5 fruit fly cellular contexts compared by ENCODE assay signal in genomic region chr2L:7573547-7573870, dm6.
TF ChIP-seq lines count a peak whose summit lies in the region.

No protein-coding gene starts in this region.

- TF ChIP-seq CTCF in whole organism, embryonic (GFP tag; optimal IDR thresholded peaks at IDR 0.05; lab: Kevin White, UChicago) = no peak

TF ChIP-seq in whole organism, adult, 20 proteins besides CTCF, POLR2A, EP300 and RAD21:
- TF ChIP-seq CG11617 (GFP tag; optimal IDR thresholded peaks at IDR 0.05; lab: Kevin White, UChicago) = no peak
- TF ChIP-seq CG7101 (tag; optimal IDR thresholded peaks at IDR 0.05; lab: Kevin White, UChicago) = no peak
- TF ChIP-seq tj (GFP tag; optimal IDR thresholded peaks at IDR 0.05; lab: Kevin White, UChicago) = peak; percentile 3
- TF ChIP-seq Mnt (GFP tag; optimal IDR thresholded peaks at IDR 0.05; lab: Kevin White, UChicago) = no peak

TF ChIP-seq in whole organism, embryonic, 481 proteins besides CTCF, POLR2A, EP300 and RAD21 (continues in another document):
- TF ChIP-seq CG4282 (GFP tag; optimal IDR thresholded peaks at IDR 0.05; lab: Kevin White, UChicago) (no peak), Spps (tag; optimal IDR thresholded peaks at IDR 0.05; lab: Kevin White, UChicago) (no peak), crol (GFP tag; IDR thresholded peaks at IDR 0.05; lab: Robert Waterston, UW) (peak; percentile 64), CG13775 (GFP tag; optimal IDR thresholded peaks at IDR 0.05; lab: Kevin White, UChicago) (no peak), CG33557 (GFP tag; optimal IDR thresholded peaks at IDR 0.05; lab: Kevin White, UChicago) (no peak), ac (GFP tag; optimal IDR thresholded peaks at IDR 0.05; lab: Kevin White, UChicago) (no peak), kni (GFP tag; optimal IDR thresholded peaks at IDR 0.05; lab: Kevin White, UChicago) (no peak), CG1792 (GFP tag; optimal IDR thresholded peaks at IDR 0.05; lab: Kevin White, UChicago) (no peak), sd (tag; optimal IDR thresholded peaks at IDR 0.05; lab: Kevin White, UChicago) (peak; percentile 41), CG5953 (GFP tag; IDR thresholded peaks at IDR 0.05; lab: Robert Waterston, UW) (no peak), usp (GFP tag; optimal IDR thresholded peaks at IDR 0.05; lab: Kevin White, UChicago) (no peak), stwl (tag; optimal IDR thresholded peaks at IDR 0.05; lab: Kevin White, UChicago) (no peak), Ssrp (tag; optimal IDR thresholded peaks at IDR 0.05; lab: Kevin White, UChicago) (no peak), kay (GFP tag; optimal IDR thresholded peaks at IDR 0.05; lab: Kevin White, UChicago) (no peak), CG9932 (GFP tag; IDR thresholded peaks at IDR 0.05; lab: Robert Waterston, UW) (no peak), CG4820 (GFP tag; optimal IDR thresholded peaks at IDR 0.05; lab: Kevin White, UChicago) (no peak), Blimp-1 (GFP tag; optimal IDR thresholded peaks at IDR 0.05; lab: Kevin White, UChicago) (peak; percentile 68), CG4617 (GFP tag; optimal IDR thresholded peaks at IDR 0.05; lab: Kevin White, UChicago; ENCODE audit: borderline replicate concordance) (no peak), gsb-n (tag; optimal IDR thresholded peaks at IDR 0.05; lab: Kevin White, UChicago) (no peak), CG7963 (GFP tag; IDR thresholded peaks at IDR 0.05; lab: Robert Waterston, UW; ENCODE audit: partially characterized antibody) (no peak), CG6272 (GFP tag; IDR thresholded peaks at IDR 0.05; lab: Robert Waterston, UW) (no peak), Rx (GFP tag; IDR thresholded peaks at IDR 0.05; lab: Robert Waterston, UW) (no peak), CG5245 (GFP tag; optimal IDR thresholded peaks at IDR 0.05; lab: Kevin White, UChicago) (no peak)

TF ChIP-seq in whole organism, prepupa, 60 proteins besides CTCF, POLR2A, EP300 and RAD21:
- TF ChIP-seq Eip75B (GFP tag; optimal IDR thresholded peaks at IDR 0.05; lab: Kevin White, UChicago) (peak; percentile 20), dsx (GFP tag; optimal IDR thresholded peaks at IDR 0.05; lab: Kevin White, UChicago; ENCODE audit: poor library complexity, severe bottlenecking) (peak; percentile 43), topi (GFP tag; optimal IDR thresholded peaks at IDR 0.05; lab: Kevin White, UChicago) (no peak), dac (GFP tag; optimal IDR thresholded peaks at IDR 0.05; lab: Kevin White, UChicago) (no peak), svp (GFP tag; lab: Kevin White, UChicago) (peak; percentile 92), Blimp-1 (GFP tag; optimal IDR thresholded peaks at IDR 0.05; lab: Kevin White, UChicago) (peak; percentile 93), CG6792 (GFP tag; optimal IDR thresholded peaks at IDR 0.05; lab: Kevin White, UChicago) (no peak), Sox102F (GFP tag; optimal IDR thresholded peaks at IDR 0.05; lab: Kevin White, UChicago) (no peak), ss (GFP tag; optimal IDR thresholded peaks at IDR 0.05; lab: Kevin White, UChicago) (peak; percentile 11 to 35), Ets96B (tag; optimal IDR thresholded peaks at IDR 0.05; lab: Kevin White, UChicago) (no peak), spab (GFP tag; optimal IDR thresholded peaks at IDR 0.05; lab: Kevin White, UChicago) (no peak), CG6163 (GFP tag; IDR thresholded peaks at IDR 0.05; lab: Robert Waterston, UW) (no peak; the same call in 2 of the 3 replicates), CG1621 (tag; optimal IDR thresholded peaks at IDR 0.05; lab: Kevin White, UChicago) (peak; percentile 70), CG9139 (GFP tag; optimal IDR thresholded peaks at IDR 0.05; lab: Kevin White, UChicago) (peak; percentile 27), CG6808 (GFP tag; optimal IDR thresholded peaks at IDR 0.05; lab: Kevin White, UChicago) (peak; percentile 50), CG8319 (GFP tag; optimal IDR thresholded peaks at IDR 0.05; lab: Kevin White, UChicago) (no peak), CG3919 (GFP tag; optimal IDR thresholded peaks at IDR 0.05; lab: Kevin White, UChicago) (no peak), CG6854 (GFP tag; optimal IDR thresholded peaks at IDR 0.05; lab: Kevin White, UChicago) (peak; percentile 83)
TF ChIP-seq in whole organism, prepupa: peak in this region for 9.

TF ChIP-seq in whole organism, pupa, 21 proteins besides CTCF, POLR2A, EP300 and RAD21:
- TF ChIP-seq CG13204 (GFP tag; optimal IDR thresholded peaks at IDR 0.05; lab: Kevin White, UChicago) (no peak), CG4496 (GFP tag; IDR thresholded peaks at IDR 0.05; lab: Robert Waterston, UW) (no peak), Ets98B (GFP tag; IDR thresholded peaks at IDR 0.05; lab: Robert Waterston, UW) (no peak), CG17806 (tag; optimal IDR thresholded peaks at IDR 0.05; lab: Kevin White, UChicago) (no peak), Pif1A (GFP tag; optimal IDR thresholded peaks at IDR 0.05; lab: Kevin White, UChicago) (no peak), CG32121 (GFP tag; IDR thresholded peaks at IDR 0.05; lab: Robert Waterston, UW) (no peak), fd96Ca (GFP tag; IDR thresholded peaks at IDR 0.05; lab: Robert Waterston, UW) (no peak), Pif1B (GFP tag; optimal IDR thresholded peaks at IDR 0.05; lab: Kevin White, UChicago) (no peak), gl (tag; optimal IDR thresholded peaks at IDR 0.05; lab: Kevin White, UChicago) (peak; percentile 50), CG8301 (tag; optimal IDR thresholded peaks at IDR 0.05; lab: Kevin White, UChicago) (no peak), CG10348 (GFP tag; IDR thresholded peaks at IDR 0.05; lab: Robert Waterston, UW) (no peak), Snoo (tag; optimal IDR thresholded peaks at IDR 0.05; lab: Kevin White, UChicago) (peak; percentile 73), CG34367 (tag; optimal IDR thresholded peaks at IDR 0.05; lab: Kevin White, UChicago) (no peak), CG9948 (tag; optimal IDR thresholded peaks at IDR 0.05; lab: Kevin White, UChicago) (no peak), CG12605 (GFP tag; IDR thresholded peaks at IDR 0.05; lab: Robert Waterston, UW) (no peak), CG14655 (GFP tag; optimal IDR thresholded peaks at IDR 0.05; lab: Kevin White, UChicago) (no peak), D1 (tag; optimal IDR thresholded peaks at IDR 0.05; lab: Kevin White, UChicago) (no peak), CG8159 (tag; optimal IDR thresholded peaks at IDR 0.05; lab: Kevin White, UChicago) (no peak), rn (GFP tag; IDR thresholded peaks at IDR 0.05; lab: Robert Waterston, UW) (no peak), EcR (GFP tag; optimal IDR thresholded peaks at IDR 0.05; lab: Kevin White, UChicago) (peak; percentile 95), CG15710 (tag; optimal IDR thresholded peaks at IDR 0.05; lab: Kevin White, UChicago) (no peak)

TF ChIP-seq in whole organism, wandering third instar larva, 38 proteins besides CTCF, POLR2A, EP300 and RAD21:
- TF ChIP-seq foxo (GFP tag; optimal IDR thresholded peaks at IDR 0.05; lab: Kevin White, UChicago) = no peak
- TF ChIP-seq ey (GFP tag; optimal IDR thresholded peaks at IDR 0.05; lab: Kevin White, UChicago) = no peak
- TF ChIP-seq Dif (GFP tag; optimal IDR thresholded peaks at IDR 0.05; lab: Kevin White, UChicago; ENCODE audit: partially characterized antibody) = peak; percentile 30
- no peak for TF ChIP-seq HLH106 (tag; optimal IDR thresholded peaks at IDR 0.05; lab: Kevin White, UChicago)
- peak; percentile 37 for TF ChIP-seq Hr83 (GFP tag; optimal IDR thresholded peaks at IDR 0.05; lab: Kevin White, UChicago; ENCODE audit: poor library complexity, severe bottlenecking)
- no peak for TF ChIP-seq br (GFP tag; optimal IDR thresholded peaks at IDR 0.05; lab: Kevin White, UChicago)
- TF ChIP-seq psq (GFP tag; optimal IDR thresholded peaks at IDR 0.05; lab: Kevin White, UChicago) = peak; percentile 94
